Fruit fly (Drosophila melanogaster) whole organism, prepupa: ENCODE data around the gene Nlg2.

Experiments
- CG10631 ChIP-seq: fragments of 200-800 bp; sonication (Bioruptor generic); optimal IDR thresholded peaks from 2 replicates; lab custom pipeline; 2016; ENCODE audit warnings: missing biosample characterization, missing genetic modification characterization
- CG11762 ChIP-seq: fragments of 200-800 bp; sonication (Bioruptor generic); optimal IDR thresholded peaks from 3 replicates; lab custom pipeline; 2016; ENCODE audit warnings: missing biosample characterization, missing genetic modification characterization; ENCODE audit not compliant: insufficient read depth
- CG11902 ChIP-seq: fragments of 200-800 bp; sonication (Bioruptor generic); optimal IDR thresholded peaks from 3 replicates; lab custom pipeline; 2016; ENCODE audit warnings: missing biosample characterization, missing genetic modification characterization
- CG1621 ChIP-seq: fragments of 200-800 bp; sonication (Bioruptor generic); optimal IDR thresholded peaks from 3 replicates; lab custom pipeline; 2018; ENCODE audit warnings: missing biosample characterization, mild to moderate bottlenecking, missing genetic modification characterization
- CG16779 ChIP-seq: fragments of 200-800 bp; sonication (Bioruptor generic); optimal IDR thresholded peaks from 3 replicates; lab custom pipeline; 2017; ENCODE audit warnings: missing biosample characterization, mild to moderate bottlenecking, missing genetic modification characterization
- CG3032 ChIP-seq: fragments of 200-800 bp; optimal IDR thresholded peaks from 2 replicates; lab custom pipeline; 2019; ENCODE audit warnings: missing biosample characterization, mild to moderate bottlenecking, missing genetic modification characterization, moderate library complexity
- CG31627 ChIP-seq: fragments of 200-800 bp; sonication (Bioruptor generic); optimal IDR thresholded peaks from 3 replicates; lab custom pipeline; 2016; ENCODE audit warnings: missing biosample characterization, missing genetic modification characterization
- CG6276 ChIP-seq: fragments of 200-800 bp; sonication (Bioruptor generic); optimal IDR thresholded peaks from 2 replicates; lab custom pipeline; 2017; ENCODE audit warnings: missing biosample characterization, mild to moderate bottlenecking, missing genetic modification characterization
- CG6808 ChIP-seq: fragments of 200-800 bp; sonication (Bioruptor generic); optimal IDR thresholded peaks from 3 replicates; lab custom pipeline; 2017; ENCODE audit warnings: missing biosample characterization, missing genetic modification characterization, mild to moderate bottlenecking, moderate library complexity, missing genetic modification reagents
- CG6854 ChIP-seq: fragments of 200-800 bp; sonication (Bioruptor generic); optimal IDR thresholded peaks from 2 replicates; lab custom pipeline; 2017; ENCODE audit warnings: missing biosample characterization, mild to moderate bottlenecking, missing genetic modification characterization
- CG7368 ChIP-seq: fragments of 200-800 bp; sonication (Bioruptor generic); optimal IDR thresholded peaks from 3 replicates; lab custom pipeline; 2016; ENCODE audit warnings: missing biosample characterization, missing genetic modification characterization
- CG8119 ChIP-seq: fragments of 200-800 bp; sonication (Bioruptor generic); IDR thresholded peaks from 3 replicates; pipeline ENCODE4 v1.3.6; 2022; ENCODE audit warnings: missing biosample characterization, missing genetic modification characterization
- CG8632 ChIP-seq: fragments of 200-800 bp; sonication (Bioruptor generic); optimal IDR thresholded peaks from 3 replicates; lab custom pipeline; 2016; ENCODE audit warnings: missing biosample characterization, missing genetic modification characterization
- Eip78C ChIP-seq: fragments of 200-800 bp; sonication (Bioruptor generic); peaks from one replicate; lab custom pipeline; 2016; ENCODE audit warnings: missing biosample characterization, missing genetic modification characterization
- Ets96B ChIP-seq: fragments of 200-800 bp; optimal IDR thresholded peaks from 2 replicates; lab custom pipeline; 2019; ENCODE audit warnings: missing biosample characterization, mild to moderate bottlenecking, missing genetic modification characterization, moderate library complexity
- Gug ChIP-seq: fragments of 200-800 bp; sonication (Bioruptor generic); IDR thresholded peaks from 2 replicates; pipeline ENCODE4 v1.3.6; 2022; ENCODE audit warnings: missing biosample characterization, missing genetic modification characterization
- Hr38 ChIP-seq: sonication (Bioruptor generic); optimal IDR thresholded peaks from 2 replicates; lab custom pipeline; 2016; ENCODE audit warnings: missing biosample characterization, missing genetic modification characterization
- Hr39 ChIP-seq: fragments of 200-800 bp; sonication (Bioruptor generic); optimal IDR thresholded peaks from 2 replicates; lab custom pipeline; 2016; ENCODE audit warnings: missing biosample characterization, missing genetic modification characterization
- Lpt ChIP-seq: fragments of 200-800 bp; sonication (Bioruptor generic); optimal IDR thresholded peaks from 3 replicates; lab custom pipeline; 2016; ENCODE audit warnings: missing biosample characterization, missing genetic modification characterization
- Met ChIP-seq: fragments of 200-800 bp; sonication (Bioruptor generic); optimal IDR thresholded peaks from 3 replicates; lab custom pipeline; 2016; ENCODE audit warnings: missing biosample characterization, missing genetic modification characterization
- OdsH ChIP-seq: fragments of 200-800 bp; sonication (Bioruptor generic); optimal IDR thresholded peaks from 3 replicates; lab custom pipeline; 2016; ENCODE audit warnings: missing biosample characterization, missing genetic modification characterization
- Sox14 ChIP-seq: fragments of 200-800 bp; sonication (Bioruptor generic); optimal IDR thresholded peaks from 3 replicates; lab custom pipeline; 2016; ENCODE audit warnings: missing biosample characterization, missing genetic modification characterization
- Sox15 ChIP-seq: fragments of 200-800 bp; sonication (Bioruptor generic); optimal IDR thresholded peaks from 3 replicates; lab custom pipeline; 2016; ENCODE audit warnings: missing biosample characterization, missing genetic modification characterization
- achi ChIP-seq: fragments of 200-800 bp; sonication (Bioruptor generic); optimal IDR thresholded peaks from 3 replicates; lab custom pipeline; 2016; ENCODE audit warnings: missing biosample characterization, missing genetic modification characterization
- acj6 ChIP-seq: fragments of 200-800 bp; sonication (Bioruptor generic); optimal IDR thresholded peaks from 3 replicates; lab custom pipeline; 2016; ENCODE audit warnings: missing biosample characterization, missing genetic modification characterization
- dac ChIP-seq: fragments of 200-800 bp; sonication (Bioruptor generic); optimal IDR thresholded peaks from 2 replicates; lab custom pipeline; 2017; ENCODE audit warnings: missing biosample characterization, mild to moderate bottlenecking, missing genetic modification characterization
- eg ChIP-seq: fragments of 200-800 bp; sonication (Bioruptor generic); IDR thresholded peaks from 3 replicates; pipeline ENCODE4 v1.3.6; 2022; ENCODE audit warnings: missing biosample characterization, missing genetic modification characterization
- esn ChIP-seq: fragments of 200-800 bp; sonication (Bioruptor generic); optimal IDR thresholded peaks from 2 replicates; lab custom pipeline; 2016; ENCODE audit warnings: missing biosample characterization, mild to moderate bottlenecking, missing genetic modification characterization, moderate library complexity
- fd85E ChIP-seq: fragments of 200-800 bp; sonication (Bioruptor generic); optimal IDR thresholded peaks from 3 replicates; lab custom pipeline; 2016; ENCODE audit warnings: missing biosample characterization, missing genetic modification characterization
- lz ChIP-seq: fragments of 200-800 bp; sonication (Bioruptor generic); optimal IDR thresholded peaks from 3 replicates; lab custom pipeline; 2016; ENCODE audit warnings: missing biosample characterization, missing genetic modification characterization
- net ChIP-seq: fragments of 200-800 bp; sonication (Bioruptor generic); optimal IDR thresholded peaks from 3 replicates; lab custom pipeline; 2016; ENCODE audit warnings: missing biosample characterization, missing genetic modification characterization
- salr ChIP-seq, 2 experiments: fragments of 200-800 bp; sonication (Bioruptor generic); optimal IDR thresholded peaks; 3 replicates each; lab custom pipeline; 2016 to 2018; ENCODE audit warnings: missing biosample characterization in 2 of 2, missing genetic modification characterization in 2 of 2, mild to moderate bottlenecking in 1 of 2
- spab ChIP-seq: fragments of 200-800 bp; sonication (Bioruptor generic); optimal IDR thresholded peaks from 2 replicates; lab custom pipeline; 2017; ENCODE audit warnings: missing biosample characterization, mild to moderate bottlenecking, missing genetic modification characterization, missing genetic modification reagents
- topi ChIP-seq: fragments of 200-800 bp; sonication (Bioruptor generic); optimal IDR thresholded peaks from 3 replicates; lab custom pipeline; 2016; ENCODE audit warnings: missing biosample characterization, missing genetic modification characterization

Nlg2 gene

dm6 chr2L:6931821-6932220 is 57.1 kb downstream of the Nlg2 start, which contains the start of gene CG43232:
TSS of gene CG43232 (plus strand) at chr2L:6932121.
- no peak for TF ChIP-seq CG1621
- no peak for TF ChIP-seq OdsH (GFP tag; lab: Kevin White, UChicago)
- TF ChIP-seq achi (GFP tag; lab: Kevin White, UChicago): no peak
- no peak for TF ChIP-seq Sox15 (GFP tag; lab: Kevin White, UChicago)
- TF ChIP-seq topi (GFP tag; lab: Kevin White, UChicago): no peak

- TF ChIP-seq net (GFP tag; lab: Kevin White, UChicago): no peak
- TF ChIP-seq Sox14 (GFP tag; lab: Kevin White, UChicago): no peak
- TF ChIP-seq lz (GFP tag; lab: Kevin White, UChicago): no peak
- no peak for TF ChIP-seq dac (GFP tag; lab: Kevin White, UChicago)
- no peak for TF ChIP-seq Hr39
- TF ChIP-seq CG3032 (tag; lab: Kevin White, UChicago): no peak
- TF ChIP-seq CG10631: no peak
- TF ChIP-seq eg (GFP tag; lab: Robert Waterston, UW): no peak
- TF ChIP-seq Hr38 (GFP tag; lab: Kevin White, UChicago): no peak
- TF ChIP-seq Lpt (GFP tag; lab: Kevin White, UChicago): no peak
- no peak for TF ChIP-seq fd85E (GFP tag; lab: Kevin White, UChicago)
- TF ChIP-seq esn (GFP tag; lab: Kevin White, UChicago): no peak
- no peak for TF ChIP-seq Eip78C (GFP tag; lab: Kevin White, UChicago)
- no peak for TF ChIP-seq CG7368 (GFP tag; lab: Kevin White, UChicago)
- no peak for TF ChIP-seq salr (GFP tag; optimal IDR thresholded peaks at IDR 0.05; lab: Kevin White, UChicago)
- TF ChIP-seq CG11762 (GFP tag; lab: Kevin White, UChicago): no peak
These were observed 65.0 kb downstream of the Nlg2 start for dm6 chr2L:6939698-6940097.

dm6 chr2L:6941731-6942130 is 67.0 kb downstream of the Nlg2 start:
- TF ChIP-seq Sox15 (GFP tag; lab: Kevin White, UChicago): no peak
- no peak for TF ChIP-seq topi (GFP tag; lab: Kevin White, UChicago)
- TF ChIP-seq CG6808: no peak
- TF ChIP-seq Gug (GFP tag; lab: Robert Waterston, UW): no peak
- no peak for TF ChIP-seq CG16779
- no peak for TF ChIP-seq Ets96B (tag; lab: Kevin White, UChicago)
- no peak for TF ChIP-seq Lpt (GFP tag; lab: Kevin White, UChicago)
- TF ChIP-seq Hr38 (GFP tag; lab: Kevin White, UChicago): no peak
- no peak for TF ChIP-seq Sox14 (GFP tag; lab: Kevin White, UChicago)
- no peak for TF ChIP-seq CG10631

dm6 chr2L:6942714-6943113 is 68.0 kb downstream of the Nlg2 start, which contains the start of gene CG18304:
TSS of gene CG18304 (minus strand) at chr2L:6942814.
- TF ChIP-seq CG6276 (GFP tag; lab: Kevin White, UChicago) (no peak), CG11902 (GFP tag; lab: Kevin White, UChicago) (no peak), CG8119 (GFP tag; lab: Robert Waterston, UW) (no peak), spab (no peak), CG3032 (tag; lab: Kevin White, UChicago) (no peak), Ets96B (tag; lab: Kevin White, UChicago) (no peak), Lpt (GFP tag; lab: Kevin White, UChicago) (no peak), lz (GFP tag; lab: Kevin White, UChicago) (no peak), Met (GFP tag; lab: Kevin White, UChicago) (no peak), Sox15 (GFP tag; lab: Kevin White, UChicago) (no peak), CG10631 (no peak), CG31627 (no peak), acj6 (GFP tag; lab: Kevin White, UChicago) (no peak), Gug (GFP tag; lab: Robert Waterston, UW) (no peak), CG8632 (GFP tag; lab: Kevin White, UChicago) (no peak), CG6854 (GFP tag; lab: Kevin White, UChicago) (no peak), topi (GFP tag; lab: Kevin White, UChicago) (no peak)
- TF ChIP-seq, all 60 proteins: peak for 0
